Worm (Caenorhabditis elegans) whole organism, dauer: ENCODE data around the gene F14F7.4.

Experiments used
- unc-62 ChIP-seq: sonication (generic microtip); optimal IDR thresholded peaks from 2 replicates; lab custom pipeline; 2017; ENCODE audit warnings: missing biosample characterization, missing genetic modification reagents, missing genetic modification characterization

F14F7.4 gene

ce11 chrIII:13004316-13004715, 25.2 kb downstream of the F14F7.4 start:
- TF ChIP-seq unc-62: no peak

- no peak for TF ChIP-seq unc-62
These were observed 27.4 kb downstream of the F14F7.4 start, which contains the start of gene ZK1010.10 for ce11 chrIII:13002098-13002497. Gene ZK1010.10 (plus strand): TSS chrIII:13002383.

- no peak for TF ChIP-seq unc-62
These were observed 29.1 kb downstream of the F14F7.4 start, which contains the start of gene ZK1010.8 for ce11 chrIII:13000457-13000856. Gene ZK1010.8 (minus strand): TSS chrIII:13000670.

- no peak for TF ChIP-seq unc-62
These were observed 31.3 kb downstream of the F14F7.4 start for ce11 chrIII:12998252-12998651.

ce11 chrIII:12993607-12994006, 35.9 kb downstream of the F14F7.4 start, which contains the start of gene col-97:
Gene col-97 (minus strand): TSS chrIII:12993707.
- TF ChIP-seq unc-62: no peak

- TF ChIP-seq unc-62: no peak
These were observed 36.5 kb downstream of the F14F7.4 start for ce11 chrIII:12993055-12993454.

ce11 chrIII:12990997-12991396, 38.5 kb downstream of the F14F7.4 start, which contains the start of gene ZK1010.12:
Gene ZK1010.12 (plus strand): TSS chrIII:12991297.
- no peak for TF ChIP-seq unc-62

ce11 chrIII:12987418-12987817, 42.1 kb downstream of the F14F7.4 start, which contains the start of gene ZK1010.5:
Gene ZK1010.5 (minus strand): TSS chrIII:12987518.
- TF ChIP-seq unc-62: no peak

ce11 chrIII:12980770-12981169, 48.7 kb downstream of the F14F7.4 start, which contains the start of gene ZK1010.4:
Gene ZK1010.4 (plus strand): TSS chrIII:12981070.
- no peak for TF ChIP-seq unc-62

- no peak for TF ChIP-seq unc-62
These were observed 50.9 kb downstream of the F14F7.4 start, which contains the start of the genes ubq-2 and frg-1 for ce11 chrIII:12978473-12979174. Gene ubq-2 (minus strand): TSS chrIII:12978523. Gene frg-1 (plus strand): TSS chrIII:12979162.
